Worm (Caenorhabditis elegans) whole organism, early embryonic: ENCODE data around the gene F59H6.14.
"Not testable (repeated sequence)": the region's sequence is repeated elsewhere in the genome, so short reads cannot be mapped to it uniquely, and the experiment has no call there.

Experiments
- B0310.2 ChIP-seq: sonication (generic microtip); optimal IDR thresholded peaks from 2 replicates; lab custom pipeline; 2016; ENCODE audit warnings: mild to moderate bottlenecking, missing genetic modification characterization, missing compliant biosample characterization
- F13C5.2 ChIP-seq: sonication (generic microtip); optimal IDR thresholded peaks from 2 replicates; lab custom pipeline; 2017; ENCODE audit warnings: mild to moderate bottlenecking, missing genetic modification characterization, inconsistent platforms, missing compliant biosample characterization
- aly-1 ChIP-seq: sonication (generic microtip); optimal IDR thresholded peaks from 2 replicates; lab custom pipeline; 2016; ENCODE audit warnings: missing genetic modification characterization, missing compliant biosample characterization
- ama-1 ChIP-seq: fragments of 150-350 bp; optimal IDR thresholded peaks from 2 replicates; lab custom pipeline; 2014
- ceh-13 ChIP-seq: fragments of 200-800 bp; sonication (Bioruptor generic); optimal IDR thresholded peaks from 2 replicates; lab custom pipeline; 2018; ENCODE audit warnings: mild to moderate bottlenecking, missing genetic modification characterization, missing compliant biosample characterization
- ceh-36 ChIP-seq: sonication (generic microtip); optimal IDR thresholded peaks from 2 replicates; lab custom pipeline; 2016; ENCODE audit warnings: missing genetic modification characterization, inconsistent platforms, missing compliant biosample characterization
- ets-7 ChIP-seq: sonication (generic microtip); optimal IDR thresholded peaks from 2 replicates; lab custom pipeline; 2016; ENCODE audit warnings: missing genotype, missing genetic modification characterization, missing compliant biosample characterization
- flt-1 ChIP-seq: fragments of 200-800 bp; sonication (Bioruptor generic); IDR thresholded peaks from 2 replicates; pipeline ENCODE4 v1.3.6; 2022; ENCODE audit warnings: missing genetic modification characterization, missing compliant biosample characterization
- hmbx-1 ChIP-seq: sonication (generic microtip); optimal IDR thresholded peaks from 2 replicates; lab custom pipeline; 2016; ENCODE audit warnings: mild to moderate bottlenecking, missing genetic modification characterization, missing compliant biosample characterization
- hmg-4 ChIP-seq: fragments of 200-800 bp; sonication (Bioruptor generic); optimal IDR thresholded peaks from 2 replicates; lab custom pipeline; 2018; ENCODE audit warnings: mild to moderate bottlenecking, missing genetic modification characterization, missing compliant biosample characterization
- hnd-1 ChIP-seq: sonication (generic microtip); optimal IDR thresholded peaks from 2 replicates; lab custom pipeline; 2016; ENCODE audit warnings: missing genetic modification characterization, missing compliant biosample characterization
- pes-1 ChIP-seq: fragments of 200-800 bp; sonication (Bioruptor generic); IDR thresholded peaks from 2 replicates; pipeline ENCODE4 v1.3.6; 2022; ENCODE audit warnings: missing genetic modification reagents, missing genetic modification characterization, missing compliant biosample characterization
- scrt-1 ChIP-seq: fragments of 200-800 bp; sonication (Bioruptor generic); IDR thresholded peaks from 2 replicates; pipeline ENCODE4 v1.3.6; 2022; ENCODE audit warnings: missing genetic modification characterization, missing compliant biosample characterization
- sea-1 ChIP-seq: fragments of 200-800 bp; sonication (Bioruptor generic); conservative IDR thresholded peaks from 2 replicates; pipeline ENCODE4 v1.3.6; 2022; ENCODE audit warnings: missing genetic modification characterization, missing compliant biosample characterization
- tbx-11 ChIP-seq: fragments of 200-800 bp; sonication (Bioruptor generic); IDR thresholded peaks from 2 replicates; pipeline ENCODE4 v1.3.6; 2022; ENCODE audit warnings: missing genetic modification characterization, missing compliant biosample characterization
- tbx-37 ChIP-seq: fragments of 200-800 bp; sonication (Bioruptor generic); conservative IDR thresholded peaks from 2 replicates; pipeline ENCODE4 v1.3.6; 2022; ENCODE audit warnings: missing genetic modification reagents, missing genetic modification characterization, missing compliant biosample characterization
- tra-4 ChIP-seq: sonication (generic microtip); optimal IDR thresholded peaks from 2 replicates; lab custom pipeline; 2017; ENCODE audit warnings: missing genetic modification characterization, missing compliant biosample characterization

F59H6.14 gene

ce11 chrII:2063989-2064388, 30.6 kb downstream of the F59H6.14 start, which contains the start of gene F07E5.13:
Gene F07E5.13 (minus strand): TSS chrII:2064089.
- TF ChIP-seq ceh-36 (tag; lab: Kevin White, UChicago) (no peak), hmg-4 (GFP tag; lab: Kevin White, UChicago) (no peak), scrt-1 (GFP tag; lab: Robert Waterston, UW) (no peak), tbx-37 (no peak), aly-1 (tag; lab: Kevin White, UChicago) (no peak), flt-1 (GFP tag; lab: Robert Waterston, UW) (no peak), B0310.2 (tag; lab: Kevin White, UChicago) (no peak), hmbx-1 (tag; lab: Kevin White, UChicago) (no peak), ceh-13 (GFP tag; lab: Kevin White, UChicago) (no peak), hnd-1 (tag; lab: Kevin White, UChicago) (no peak), pes-1 (no peak), ets-7 (tag; lab: Kevin White, UChicago) (no peak), F13C5.2 (no peak), tra-4 (tag; lab: Kevin White, UChicago) (no peak)

ce11 chrII:2064497-2064896, 31.1 kb downstream of the F59H6.14 start, which contains the start of gene fbxb-6:
Gene fbxb-6 (plus strand): TSS chrII:2064797.
- TF ChIP-seq hmbx-1 (tag; lab: Kevin White, UChicago) (no peak), hnd-1 (tag; lab: Kevin White, UChicago) (no peak), ceh-13 (GFP tag; lab: Kevin White, UChicago) (no peak), scrt-1 (GFP tag; lab: Robert Waterston, UW) (no peak), hmg-4 (GFP tag; lab: Kevin White, UChicago) (no peak), ama-1 (lab: Kevin White, UChicago) (no peak)

- TF ChIP-seq pes-1; sea-1; flt-1 (GFP tag; lab: Robert Waterston, UW): not testable (repeated sequence)
These were observed 34.1 kb downstream of the F59H6.14 start, which contains the start of gene F07E5.12 for ce11 chrII:2067451-2068021. Gene F07E5.12 (plus strand): TSS chrII:2067971.

- no peak for TF ChIP-seq tra-4 (tag; lab: Kevin White, UChicago)
- TF ChIP-seq ets-7 (tag; lab: Kevin White, UChicago): no peak
- TF ChIP-seq tbx-37: no peak
- no peak for TF ChIP-seq sea-1
- no peak for TF ChIP-seq F13C5.2
These were observed 38.0 kb downstream of the F59H6.14 start, which contains the start of gene F07E5.7 for ce11 chrII:2071429-2071828. Gene F07E5.7 (minus strand): TSS chrII:2071529.

- TF ChIP-seq tbx-37: no peak
- TF ChIP-seq ets-7 (tag; lab: Kevin White, UChicago): no peak
- TF ChIP-seq hnd-1 (tag; lab: Kevin White, UChicago): no peak
- no peak for TF ChIP-seq tra-4 (tag; lab: Kevin White, UChicago)
- no peak for TF ChIP-seq pes-1
- no peak for TF ChIP-seq scrt-1 (GFP tag; lab: Robert Waterston, UW)
- TF ChIP-seq ceh-36 (tag; lab: Kevin White, UChicago): no peak
- no peak for TF ChIP-seq aly-1 (tag; lab: Kevin White, UChicago)
- no peak for TF ChIP-seq B0310.2 (tag; lab: Kevin White, UChicago)
- no peak for TF ChIP-seq ama-1 (lab: Kevin White, UChicago)
- TF ChIP-seq flt-1 (GFP tag; lab: Robert Waterston, UW): no peak
These were observed 42.1 kb downstream of the F59H6.14 start, which contains the start of gene F07E5.8 for ce11 chrII:2075513-2075912. Gene F07E5.8 (minus strand): TSS chrII:2075613.

ce11 chrII:2076467-2076866, 43.1 kb downstream of the F59H6.14 start:
- no peak for TF ChIP-seq tbx-37
- TF ChIP-seq F13C5.2: no peak
- no peak for TF ChIP-seq sea-1
- TF ChIP-seq ceh-36 (tag; lab: Kevin White, UChicago): no peak
- no peak for TF ChIP-seq B0310.2 (tag; lab: Kevin White, UChicago)
- TF ChIP-seq pes-1: no peak
- no peak for TF ChIP-seq tra-4 (tag; lab: Kevin White, UChicago)
- no peak for TF ChIP-seq aly-1 (tag; lab: Kevin White, UChicago)

- TF ChIP-seq tbx-11: no peak
- TF ChIP-seq flt-1 (GFP tag; lab: Robert Waterston, UW): no peak
- TF ChIP-seq B0310.2 (tag; lab: Kevin White, UChicago): no peak
- TF ChIP-seq ceh-13 (GFP tag; lab: Kevin White, UChicago): no peak
- no peak for TF ChIP-seq hmbx-1 (tag; lab: Kevin White, UChicago)
- no peak for TF ChIP-seq ama-1 (lab: Kevin White, UChicago)
- no peak for TF ChIP-seq hmg-4 (GFP tag; lab: Kevin White, UChicago)
- no peak for TF ChIP-seq sea-1
- no peak for TF ChIP-seq tbx-37
- no peak for TF ChIP-seq scrt-1 (GFP tag; lab: Robert Waterston, UW)
- TF ChIP-seq F13C5.2: no peak
- TF ChIP-seq tra-4 (tag; lab: Kevin White, UChicago): no peak
- no peak for TF ChIP-seq ets-7 (tag; lab: Kevin White, UChicago)
- no peak for TF ChIP-seq pes-1
- TF ChIP-seq aly-1 (tag; lab: Kevin White, UChicago): no peak
- no peak for TF ChIP-seq hnd-1 (tag; lab: Kevin White, UChicago)
- TF ChIP-seq ceh-36 (tag; lab: Kevin White, UChicago): no peak
These were observed 47.0 kb downstream of the F59H6.14 start, which contains the start of gene F07E5.9 for ce11 chrII:2080425-2080824. Gene F07E5.9 (minus strand): TSS chrII:2080525.

ce11 chrII:2081257-2081656, 47.9 kb downstream of the F59H6.14 start, which contains the start of gene T16A1.4:
Gene T16A1.4 (plus strand): TSS chrII:2081557.
- TF ChIP-seq B0310.2 (tag; lab: Kevin White, UChicago): no peak
- TF ChIP-seq ets-7 (tag; lab: Kevin White, UChicago): no peak
- no peak for TF ChIP-seq flt-1 (GFP tag; lab: Robert Waterston, UW)
- no peak for TF ChIP-seq ceh-13 (GFP tag; lab: Kevin White, UChicago)
- no peak for TF ChIP-seq tbx-37
- no peak for TF ChIP-seq F13C5.2
- no peak for TF ChIP-seq tbx-11
- no peak for TF ChIP-seq sea-1
- no peak for TF ChIP-seq hmg-4 (GFP tag; lab: Kevin White, UChicago)
- no peak for TF ChIP-seq aly-1 (tag; lab: Kevin White, UChicago)
- TF ChIP-seq ceh-36 (tag; lab: Kevin White, UChicago): no peak
- no peak for TF ChIP-seq tra-4 (tag; lab: Kevin White, UChicago)
